Fruit fly (Drosophila melanogaster) whole organism, prepupa: ENCODE data around the gene CG15047.

Source experiments
- Blimp-1 ChIP-seq: fragments of 200-800 bp; sonication (Bioruptor generic); optimal IDR thresholded peaks from 3 replicates; lab custom pipeline; 2017; ENCODE audit warnings: missing biosample characterization, missing genetic modification characterization, mild to moderate bottlenecking, moderate library complexity, missing genetic modification reagents
- CG10631 ChIP-seq: fragments of 200-800 bp; sonication (Bioruptor generic); optimal IDR thresholded peaks from 2 replicates; lab custom pipeline; 2016; ENCODE audit warnings: missing biosample characterization, missing genetic modification characterization
- CG10669 ChIP-seq: fragments of 200-800 bp; sonication (Bioruptor generic); optimal IDR thresholded peaks from 3 replicates; lab custom pipeline; 2018; ENCODE audit warnings: missing biosample characterization, mild to moderate bottlenecking, missing genetic modification characterization, moderate library complexity
- CG11294 ChIP-seq: fragments of 200-800 bp; sonication (Bioruptor generic); IDR thresholded peaks from 2 replicates; pipeline ENCODE4 v1.3.6; 2022; ENCODE audit warnings: missing biosample characterization, missing genetic modification characterization
- CG11762 ChIP-seq: fragments of 200-800 bp; sonication (Bioruptor generic); optimal IDR thresholded peaks from 3 replicates; lab custom pipeline; 2016; ENCODE audit warnings: missing biosample characterization, missing genetic modification characterization; ENCODE audit not compliant: insufficient read depth
- CG11902 ChIP-seq: fragments of 200-800 bp; sonication (Bioruptor generic); optimal IDR thresholded peaks from 3 replicates; lab custom pipeline; 2016; ENCODE audit warnings: missing biosample characterization, missing genetic modification characterization
- CG15336 ChIP-seq: fragments of 200-800 bp; sonication (Bioruptor generic); IDR thresholded peaks from 2 replicates; pipeline ENCODE4 v1.3.6; 2022; ENCODE audit warnings: missing biosample characterization, missing genetic modification characterization
- CG1621 ChIP-seq: fragments of 200-800 bp; sonication (Bioruptor generic); optimal IDR thresholded peaks from 3 replicates; lab custom pipeline; 2018; ENCODE audit warnings: missing biosample characterization, mild to moderate bottlenecking, missing genetic modification characterization
- CG3032 ChIP-seq: fragments of 200-800 bp; optimal IDR thresholded peaks from 2 replicates; lab custom pipeline; 2019; ENCODE audit warnings: missing biosample characterization, mild to moderate bottlenecking, missing genetic modification characterization, moderate library complexity
- CG32006 ChIP-seq: fragments of 200-800 bp; sonication (Bioruptor generic); optimal IDR thresholded peaks from 3 replicates; lab custom pipeline; 2017; ENCODE audit warnings: missing biosample characterization, mild to moderate bottlenecking, missing genetic modification characterization
- CG34406 ChIP-seq: fragments of 200-800 bp; sonication (Bioruptor generic); optimal IDR thresholded peaks from 3 replicates; lab custom pipeline; 2016; ENCODE audit warnings: missing biosample characterization, missing genetic modification characterization
- CG3919 ChIP-seq: fragments of 200-800 bp; sonication (Bioruptor generic); optimal IDR thresholded peaks from 3 replicates; lab custom pipeline; 2016; ENCODE audit warnings: missing biosample characterization, missing genetic modification characterization
- CG6163 ChIP-seq: fragments of 200-800 bp; sonication (Bioruptor generic); IDR thresholded peaks from 3 replicates; pipeline ENCODE4 v1.3.6; 2022; ENCODE audit warnings: missing biosample characterization, missing genetic modification characterization
- CG6808 ChIP-seq: fragments of 200-800 bp; sonication (Bioruptor generic); optimal IDR thresholded peaks from 3 replicates; lab custom pipeline; 2017; ENCODE audit warnings: missing biosample characterization, missing genetic modification characterization, mild to moderate bottlenecking, moderate library complexity, missing genetic modification reagents
- CG6854 ChIP-seq: fragments of 200-800 bp; sonication (Bioruptor generic); optimal IDR thresholded peaks from 2 replicates; lab custom pipeline; 2017; ENCODE audit warnings: missing biosample characterization, mild to moderate bottlenecking, missing genetic modification characterization
- CG7368 ChIP-seq: fragments of 200-800 bp; sonication (Bioruptor generic); optimal IDR thresholded peaks from 3 replicates; lab custom pipeline; 2016; ENCODE audit warnings: missing biosample characterization, missing genetic modification characterization
- CG8319 ChIP-seq: fragments of 200-800 bp; sonication (Bioruptor generic); optimal IDR thresholded peaks from 3 replicates; lab custom pipeline; 2016; ENCODE audit warnings: missing biosample characterization, missing genetic modification characterization
- CG9139 ChIP-seq: fragments of 200-800 bp; sonication (Bioruptor generic); optimal IDR thresholded peaks from 3 replicates; lab custom pipeline; 2017; ENCODE audit warnings: missing biosample characterization, mild to moderate bottlenecking, missing genetic modification characterization
- Eip75B ChIP-seq: fragments of 200-800 bp; sonication (Bioruptor generic); optimal IDR thresholded peaks from 3 replicates; lab custom pipeline; 2016; ENCODE audit warnings: missing biosample characterization, missing genetic modification characterization
- Eip78C ChIP-seq: fragments of 200-800 bp; sonication (Bioruptor generic); peaks from one replicate; lab custom pipeline; 2016; ENCODE audit warnings: missing biosample characterization, missing genetic modification characterization
- Eip93F ChIP-seq: fragments of 200-800 bp; sonication (Bioruptor generic); optimal IDR thresholded peaks from 2 replicates; lab custom pipeline; 2016; ENCODE audit warnings: missing biosample characterization, mild to moderate bottlenecking, missing genetic modification characterization
- Ets21C ChIP-seq: fragments of 200-800 bp; sonication (Bioruptor generic); optimal IDR thresholded peaks from 3 replicates; lab custom pipeline; 2016; ENCODE audit warnings: missing biosample characterization, missing genetic modification characterization
- Ets96B ChIP-seq: fragments of 200-800 bp; optimal IDR thresholded peaks from 2 replicates; lab custom pipeline; 2019; ENCODE audit warnings: missing biosample characterization, mild to moderate bottlenecking, missing genetic modification characterization, moderate library complexity
- Gug ChIP-seq: fragments of 200-800 bp; sonication (Bioruptor generic); IDR thresholded peaks from 2 replicates; pipeline ENCODE4 v1.3.6; 2022; ENCODE audit warnings: missing biosample characterization, missing genetic modification characterization
- Hr38 ChIP-seq: sonication (Bioruptor generic); optimal IDR thresholded peaks from 2 replicates; lab custom pipeline; 2016; ENCODE audit warnings: missing biosample characterization, missing genetic modification characterization
- Hr39 ChIP-seq: fragments of 200-800 bp; sonication (Bioruptor generic); optimal IDR thresholded peaks from 2 replicates; lab custom pipeline; 2016; ENCODE audit warnings: missing biosample characterization, missing genetic modification characterization
- Hr4 ChIP-seq: fragments of 200-800 bp; sonication (Bioruptor generic); optimal IDR thresholded peaks from 3 replicates; lab custom pipeline; 2016; ENCODE audit warnings: missing biosample characterization, missing genetic modification characterization
- Lpt ChIP-seq: fragments of 200-800 bp; sonication (Bioruptor generic); optimal IDR thresholded peaks from 3 replicates; lab custom pipeline; 2016; ENCODE audit warnings: missing biosample characterization, missing genetic modification characterization
- OdsH ChIP-seq: fragments of 200-800 bp; sonication (Bioruptor generic); optimal IDR thresholded peaks from 3 replicates; lab custom pipeline; 2016; ENCODE audit warnings: missing biosample characterization, missing genetic modification characterization
- Sox14 ChIP-seq: fragments of 200-800 bp; sonication (Bioruptor generic); optimal IDR thresholded peaks from 3 replicates; lab custom pipeline; 2016; ENCODE audit warnings: missing biosample characterization, missing genetic modification characterization
- Sox15 ChIP-seq: fragments of 200-800 bp; sonication (Bioruptor generic); optimal IDR thresholded peaks from 3 replicates; lab custom pipeline; 2016; ENCODE audit warnings: missing biosample characterization, missing genetic modification characterization
- acj6 ChIP-seq: fragments of 200-800 bp; sonication (Bioruptor generic); optimal IDR thresholded peaks from 3 replicates; lab custom pipeline; 2016; ENCODE audit warnings: missing biosample characterization, missing genetic modification characterization
- cyc ChIP-seq: fragments of 200-800 bp; sonication (Bioruptor generic); optimal IDR thresholded peaks from 3 replicates; lab custom pipeline; 2016; ENCODE audit warnings: missing biosample characterization, missing genetic modification characterization
- dac ChIP-seq: fragments of 200-800 bp; sonication (Bioruptor generic); optimal IDR thresholded peaks from 2 replicates; lab custom pipeline; 2017; ENCODE audit warnings: missing biosample characterization, mild to moderate bottlenecking, missing genetic modification characterization
- dsx ChIP-seq: fragments of 200-800 bp; optimal IDR thresholded peaks from 3 replicates; lab custom pipeline; 2019; ENCODE audit warnings: missing biosample characterization, mild to moderate bottlenecking, missing genetic modification characterization, moderate library complexity; ENCODE audit not compliant: poor library complexity, severe bottlenecking
- eg ChIP-seq: fragments of 200-800 bp; sonication (Bioruptor generic); IDR thresholded peaks from 3 replicates; pipeline ENCODE4 v1.3.6; 2022; ENCODE audit warnings: missing biosample characterization, missing genetic modification characterization
- fd59A ChIP-seq: fragments of 200-800 bp; sonication (Bioruptor generic); optimal IDR thresholded peaks from 2 replicates; lab custom pipeline; 2017; ENCODE audit warnings: missing biosample characterization, mild to moderate bottlenecking, missing genetic modification characterization, missing genetic modification reagents
- fkh ChIP-seq: fragments of 200-800 bp; sonication (Bioruptor generic); optimal IDR thresholded peaks from 3 replicates; lab custom pipeline; 2017; ENCODE audit warnings: missing biosample characterization, mild to moderate bottlenecking, missing genetic modification characterization, moderate library complexity
- net ChIP-seq: fragments of 200-800 bp; sonication (Bioruptor generic); optimal IDR thresholded peaks from 3 replicates; lab custom pipeline; 2016; ENCODE audit warnings: missing biosample characterization, missing genetic modification characterization
- pdm3 ChIP-seq: fragments of 200-800 bp; sonication (Bioruptor generic); optimal IDR thresholded peaks from 3 replicates; lab custom pipeline; 2016; ENCODE audit warnings: missing biosample characterization, missing genetic modification characterization
- spab ChIP-seq: fragments of 200-800 bp; sonication (Bioruptor generic); optimal IDR thresholded peaks from 2 replicates; lab custom pipeline; 2017; ENCODE audit warnings: missing biosample characterization, mild to moderate bottlenecking, missing genetic modification characterization, missing genetic modification reagents
- ss ChIP-seq, 2 experiments: fragments of 200-800 bp; sonication (Bioruptor generic); optimal IDR thresholded peaks; 2 replicates in 1 of 2; 3 replicates in 1 of 2; lab custom pipeline; 2017 to 2018; ENCODE audit warnings: mild to moderate bottlenecking in 2 of 2, missing biosample characterization in 2 of 2, missing genetic modification characterization in 2 of 2, moderate library complexity in 1 of 2
- svp ChIP-seq: fragments of 200-800 bp; sonication (Bioruptor generic); peaks from one replicate; lab custom pipeline; 2016; ENCODE audit warnings: missing biosample characterization, missing genetic modification characterization
- topi ChIP-seq: fragments of 200-800 bp; sonication (Bioruptor generic); optimal IDR thresholded peaks from 3 replicates; lab custom pipeline; 2016; ENCODE audit warnings: missing biosample characterization, missing genetic modification characterization
- vri ChIP-seq: fragments of 200-800 bp; sonication (Bioruptor generic); optimal IDR thresholded peaks from 3 replicates; lab custom pipeline; 2016; ENCODE audit warnings: missing biosample characterization, mild to moderate bottlenecking, missing genetic modification characterization

CG15047 gene

DNA sequence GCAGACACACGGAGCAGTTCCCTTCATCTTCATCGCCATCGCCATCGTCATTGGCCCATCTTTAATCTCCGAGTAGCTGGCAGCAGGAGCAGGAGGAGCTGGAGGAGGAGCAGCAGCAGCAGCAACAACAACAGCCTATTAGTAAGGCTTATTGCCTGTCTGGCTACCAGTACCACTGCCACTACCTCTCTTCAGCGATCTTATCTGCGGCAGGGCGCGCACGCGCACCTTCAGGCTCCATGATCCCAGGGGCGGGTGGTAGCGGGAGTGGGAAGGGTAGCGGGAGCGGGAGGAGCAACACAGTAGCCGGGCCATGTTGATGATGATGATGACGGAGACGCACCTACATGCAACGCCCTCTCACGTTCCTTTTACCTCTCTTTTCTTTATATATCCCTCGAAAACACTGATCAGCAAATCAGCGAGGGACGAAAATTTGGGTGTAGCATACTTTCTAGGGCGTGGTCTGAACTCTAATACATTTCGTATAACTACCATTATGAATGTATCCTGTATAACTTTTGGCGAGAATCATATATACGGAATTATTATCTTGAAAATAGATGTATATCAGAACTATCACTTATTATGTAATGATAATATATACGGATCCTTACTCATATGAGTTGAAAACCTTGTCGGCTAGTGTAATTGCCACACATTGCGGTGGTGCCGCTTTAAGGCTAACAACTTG lies 8.7 kb downstream of the CG15047 start (continued):
- TF ChIP-seq CG6163 (GFP tag; lab: Robert Waterston, UW) (no peak), CG10631 (peak; percentile 35), CG15336 (no peak), net (no peak), CG11762 (GFP tag; lab: Kevin White, UChicago) (no peak), Hr38 (no peak), CG6854 (GFP tag; lab: Kevin White, UChicago) (no peak), svp (GFP tag; lab: Kevin White, UChicago) (peak; percentile 72), dsx (GFP tag; lab: Kevin White, UChicago) (peak; percentile 44), ss (GFP tag; optimal IDR thresholded peaks at IDR 0.05; lab: Kevin White, UChicago) (peak; percentile 24 to 80), CG7368 (no peak), CG10669 (GFP tag; lab: Kevin White, UChicago) (peak; percentile 43), OdsH (GFP tag; lab: Kevin White, UChicago) (peak; percentile 8), CG1621 (tag; lab: Kevin White, UChicago) (no peak), pdm3 (GFP tag; lab: Kevin White, UChicago) (no peak), Sox14 (no peak), vri (GFP tag; lab: Kevin White, UChicago) (no peak), CG11294 (no peak)

- TF ChIP-seq cyc, result peak; percentile 71
- TF ChIP-seq CG3919 (GFP tag; lab: Kevin White, UChicago), result peak; percentile 75
- peak; percentile 4 for TF ChIP-seq vri (GFP tag; lab: Kevin White, UChicago)
- TF ChIP-seq CG6163 (GFP tag; lab: Robert Waterston, UW), result peak; percentile 52; the same call in 1 of the 3 replicates
- peak; percentile 62 for TF ChIP-seq CG10631
- peak; percentile 63 for TF ChIP-seq Eip75B (GFP tag; lab: Kevin White, UChicago)
- TF ChIP-seq Hr39 (GFP tag; lab: Kevin White, UChicago), result peak; percentile 61
- peak; percentile 75 for TF ChIP-seq CG10669 (GFP tag; lab: Kevin White, UChicago)
- TF ChIP-seq CG34406 (GFP tag; lab: Kevin White, UChicago), result peak; percentile 59
- no peak for TF ChIP-seq Eip93F
- peak; percentile 57 for TF ChIP-seq CG32006 (GFP tag; lab: Kevin White, UChicago)
- no peak for TF ChIP-seq CG11294
- peak; percentile 54 for TF ChIP-seq dsx (GFP tag; lab: Kevin White, UChicago)
- TF ChIP-seq Eip78C, result peak; percentile 88
- TF ChIP-seq fkh, result no peak
- TF ChIP-seq Hr4 (GFP tag; lab: Kevin White, UChicago), result peak; percentile 18
- TF ChIP-seq CG11902, result peak; percentile 60
- peak; percentile 64 for TF ChIP-seq topi (GFP tag; lab: Kevin White, UChicago)
- peak; percentile 71 for TF ChIP-seq CG3032
- no peak for TF ChIP-seq Lpt (GFP tag; lab: Kevin White, UChicago)
- TF ChIP-seq CG11762 (GFP tag; lab: Kevin White, UChicago), result no peak
- peak; percentile 74 for TF ChIP-seq Sox14
- TF ChIP-seq Ets96B, result peak; percentile 75
- TF ChIP-seq eg, result 0 out of 3 replicates have a peak, but pooled peaks have one; percentile 28
- peak; percentile 62 for TF ChIP-seq net
- TF ChIP-seq CG9139 (GFP tag; lab: Kevin White, UChicago), result no peak
- peak; percentile 70 for TF ChIP-seq Sox15 (GFP tag; lab: Kevin White, UChicago)
- peak; percentile 59 for TF ChIP-seq CG7368
- TF ChIP-seq CG6854 (GFP tag; lab: Kevin White, UChicago), result peak; percentile 53
- no peak for TF ChIP-seq Gug (GFP tag; lab: Robert Waterston, UW)
- no peak for TF ChIP-seq CG15336
- TF ChIP-seq Blimp-1 (GFP tag; lab: Kevin White, UChicago), result peak; percentile 26
- no peak for TF ChIP-seq dac (GFP tag; lab: Kevin White, UChicago)
- TF ChIP-seq Hr38, result no peak
- peak; percentile 61 for TF ChIP-seq fd59A (GFP tag; lab: Kevin White, UChicago)
- peak; percentile 53 for TF ChIP-seq CG1621 (tag; lab: Kevin White, UChicago)
- peak; percentile 87 for TF ChIP-seq svp (GFP tag; lab: Kevin White, UChicago)
- TF ChIP-seq CG8319, result peak; percentile 69
- TF ChIP-seq acj6 (GFP tag; lab: Kevin White, UChicago), result peak; percentile 55
- TF ChIP-seq spab (GFP tag; lab: Kevin White, UChicago), result peak; percentile 64
- peak; percentile 53 for TF ChIP-seq Ets21C
- peak; percentile 67 for TF ChIP-seq CG6808 (GFP tag; lab: Kevin White, UChicago)
Measured at dm6 chrX:18538204-18538864, 9.9 kb downstream of the CG15047 start.
